Fruit fly (Drosophila melanogaster) whole organism, embryonic: ENCODE results near the gene Tmep.

Experiments
- CG10979 ChIP-seq: fragments of 200-800 bp; sonication (Bioruptor generic); optimal IDR thresholded peaks from 2 replicates; lab custom pipeline; 2018; ENCODE audit warnings: missing biosample characterization, mild to moderate bottlenecking, missing genetic modification characterization, moderate library complexity
- CG11560 ChIP-seq: fragments of 200-800 bp; sonication (Bioruptor generic); IDR thresholded peaks from 3 replicates; pipeline ENCODE4 v1.3.6; 2022; ENCODE audit warnings: missing biosample characterization, missing genetic modification characterization
- CG12236 ChIP-seq: fragments of 200-800 bp; sonication (Bioruptor generic); optimal IDR thresholded peaks from 2 replicates; lab custom pipeline; 2016; ENCODE audit warnings: missing biosample characterization, missing genetic modification characterization
- CG1233 ChIP-seq: fragments of 200-800 bp; sonication (Bioruptor generic); optimal IDR thresholded peaks from 4 replicates; lab custom pipeline; 2018; ENCODE audit warnings: missing biosample characterization, mild to moderate bottlenecking, missing genetic modification characterization
- CG12769 ChIP-seq: fragments of 200-800 bp; sonication (Bioruptor generic); optimal IDR thresholded peaks from 2 replicates; lab custom pipeline; 2019; ENCODE audit warnings: missing biosample characterization, mild to moderate bottlenecking, missing genetic modification characterization, moderate library complexity
- CG14441 ChIP-seq: fragments of 200-800 bp; sonication (Bioruptor generic); IDR thresholded peaks from 2 replicates; pipeline ENCODE4 v1.3.6; 2022; ENCODE audit warnings: missing biosample characterization, missing genetic modification characterization
- CG14965 ChIP-seq: fragments of 200-800 bp; sonication (Bioruptor generic); optimal IDR thresholded peaks from 2 replicates; lab custom pipeline; 2016; ENCODE audit warnings: missing biosample characterization, missing genetic modification characterization, borderline replicate concordance
- CG15601 ChIP-seq: fragments of 200-800 bp; sonication (Bioruptor generic); optimal IDR thresholded peaks from 3 replicates; lab custom pipeline; 2019; ENCODE audit warnings: missing biosample characterization, mild to moderate bottlenecking, missing genetic modification characterization, moderate library complexity
- CG15696 ChIP-seq: fragments of 200-800 bp; sonication (Bioruptor generic); optimal IDR thresholded peaks from 2 replicates; lab custom pipeline; 2019; ENCODE audit warnings: missing biosample characterization, mild to moderate bottlenecking, missing genetic modification characterization, moderate library complexity
- CG17186 ChIP-seq: fragments of 200-800 bp; sonication (Bioruptor generic); optimal IDR thresholded peaks from 3 replicates; lab custom pipeline; 2017; ENCODE audit warnings: missing biosample characterization, missing genetic modification reagents, missing genetic modification characterization
- CG34224 ChIP-seq: fragments of 200-800 bp; sonication (Bioruptor generic); IDR thresholded peaks from 3 replicates; pipeline ENCODE4 v1.3.6; 2022; ENCODE audit warnings: missing biosample characterization, missing genetic modification characterization; ENCODE audit not compliant: partially characterized antibody
- CG3838 ChIP-seq: fragments of 200-800 bp; sonication (Bioruptor generic); optimal IDR thresholded peaks from 3 replicates; lab custom pipeline; 2016; ENCODE audit warnings: missing biosample characterization, missing genetic modification characterization
- CG9797 ChIP-seq: fragments of 200-800 bp; sonication (Bioruptor generic); optimal IDR thresholded peaks from 3 replicates; lab custom pipeline; 2018; ENCODE audit warnings: missing biosample characterization, mild to moderate bottlenecking, missing genetic modification characterization
- CG9817 ChIP-seq: fragments of 200-800 bp; sonication (Bioruptor generic); optimal IDR thresholded peaks from 2 replicates; lab custom pipeline; 2018; ENCODE audit warnings: missing biosample characterization, mild to moderate bottlenecking, missing genetic modification characterization, moderate library complexity
- CkIIα-i1 ChIP-seq: fragments of 200-800 bp; sonication (Bioruptor generic); IDR thresholded peaks from 2 replicates; pipeline ENCODE4 v1.3.6; 2022; ENCODE audit warnings: missing biosample characterization, missing genetic modification characterization
- Dad ChIP-seq: fragments of 200-800 bp; sonication (Bioruptor generic); optimal IDR thresholded peaks from 3 replicates; lab custom pipeline; 2016; ENCODE audit warnings: missing biosample characterization, missing genetic modification characterization
- Dip2 ChIP-seq: fragments of 200-800 bp; sonication (Bioruptor generic); IDR thresholded peaks from 2 replicates; pipeline ENCODE4 v1.3.6; 2022; ENCODE audit warnings: missing biosample characterization, missing genetic modification characterization
- Doc3 ChIP-seq: fragments of 200-800 bp; sonication (Bioruptor generic); IDR thresholded peaks from 3 replicates; pipeline ENCODE4 v1.3.6; 2022; ENCODE audit warnings: missing biosample characterization, missing genetic modification characterization; ENCODE audit not compliant: partially characterized antibody
- HLH3B ChIP-seq: fragments of 200-800 bp; sonication (Bioruptor generic); IDR thresholded peaks from 2 replicates; pipeline ENCODE4 v1.3.6; 2022; ENCODE audit warnings: missing biosample characterization, missing genetic modification characterization
- HLHmδ ChIP-seq: fragments of 200-800 bp; sonication (Bioruptor generic); optimal IDR thresholded peaks from 2 replicates; lab custom pipeline; 2018; ENCODE audit warnings: missing biosample characterization, mild to moderate bottlenecking, missing genetic modification characterization, moderate library complexity
- MBD-R2 ChIP-seq: fragments of 200-800 bp; sonication (Bioruptor generic); IDR thresholded peaks from 2 replicates; pipeline ENCODE4 v1.3.6; 2022; ENCODE audit warnings: missing biosample characterization, missing genetic modification characterization
- Neu2 ChIP-seq: fragments of 200-800 bp; sonication (Bioruptor generic); optimal IDR thresholded peaks from 3 replicates; lab custom pipeline; 2016; ENCODE audit warnings: missing biosample characterization, missing genetic modification characterization, borderline replicate concordance
- Oaz ChIP-seq: fragments of 200-800 bp; sonication (Bioruptor generic); IDR thresholded peaks from 2 replicates; pipeline ENCODE4 v1.3.6; 2022; ENCODE audit warnings: missing biosample characterization, missing genetic modification characterization
- Sin3A ChIP-seq: fragments of >200 bp; optimal IDR thresholded peaks from 2 replicates; lab custom pipeline; 2018
- Sox102F ChIP-seq: fragments of 200-800 bp; sonication (Bioruptor generic); optimal IDR thresholded peaks from 2 replicates; lab custom pipeline; 2018; ENCODE audit warnings: missing biosample characterization, mild to moderate bottlenecking, missing genetic modification characterization, moderate library complexity
- abd-A ChIP-seq: fragments of 200-800 bp; sonication (Bioruptor generic); optimal IDR thresholded peaks from 3 replicates; lab custom pipeline; 2019; ENCODE audit warnings: missing biosample characterization, mild to moderate bottlenecking, missing genetic modification characterization, moderate library complexity
- ash1 ChIP-seq: fragments of 200-800 bp; sonication (Bioruptor generic); optimal IDR thresholded peaks from 2 replicates; lab custom pipeline; 2018; ENCODE audit warnings: missing biosample characterization, mild to moderate bottlenecking, missing genetic modification characterization
- bab2 ChIP-seq: fragments of 200-800 bp; sonication (Bioruptor generic); optimal IDR thresholded peaks from 2 replicates; lab custom pipeline; 2016; ENCODE audit warnings: missing biosample characterization, missing genetic modification characterization
- bigmax ChIP-seq: fragments of 200-800 bp; sonication (Bioruptor generic); optimal IDR thresholded peaks from 2 replicates; lab custom pipeline; 2018; ENCODE audit warnings: missing biosample characterization, mild to moderate bottlenecking, missing genetic modification characterization
- cas ChIP-seq: fragments of 200-800 bp; sonication (Bioruptor generic); IDR thresholded peaks from 2 replicates; pipeline ENCODE4 v1.3.6; 2022; ENCODE audit warnings: missing biosample characterization, missing genetic modification characterization
- caup ChIP-seq: fragments of 200-800 bp; sonication (Bioruptor generic); optimal IDR thresholded peaks from 3 replicates; lab custom pipeline; 2017; ENCODE audit warnings: missing biosample characterization, mild to moderate bottlenecking, missing genetic modification characterization, moderate library complexity; ENCODE audit not compliant: severe bottlenecking
- cg ChIP-seq: fragments of 200-800 bp; sonication (Bioruptor generic); optimal IDR thresholded peaks from 3 replicates; lab custom pipeline; 2019; ENCODE audit warnings: missing biosample characterization, mild to moderate bottlenecking, missing genetic modification characterization, moderate library complexity
- chinmo ChIP-seq: fragments of 200-800 bp; sonication (Bioruptor generic); IDR thresholded peaks from 4 replicates; pipeline ENCODE4 v1.3.6; 2022; ENCODE audit warnings: missing biosample characterization, missing genetic modification characterization; ENCODE audit not compliant: partially characterized antibody
- dm ChIP-seq: fragments of 200-800 bp; sonication (Bioruptor generic); optimal IDR thresholded peaks from 3 replicates; lab custom pipeline; 2016; ENCODE audit warnings: missing biosample characterization, missing genetic modification characterization
- en ChIP-seq: fragments of 200-800 bp; sonication (Bioruptor generic); optimal IDR thresholded peaks from 2 replicates; lab custom pipeline; 2016; ENCODE audit warnings: missing biosample characterization, missing genetic modification characterization
- fru ChIP-seq: fragments of >200 bp; optimal IDR thresholded peaks from 2 replicates; lab custom pipeline; 2017
- her ChIP-seq: fragments of 200-800 bp; sonication (Bioruptor generic); optimal IDR thresholded peaks from 2 replicates; lab custom pipeline; 2016; ENCODE audit warnings: missing biosample characterization, missing genetic modification characterization
- ind ChIP-seq: fragments of 200-800 bp; sonication (Bioruptor generic); optimal IDR thresholded peaks from 3 replicates; lab custom pipeline; 2016; ENCODE audit warnings: missing biosample characterization, missing genetic modification characterization
- insv ChIP-seq, 2 experiments: fragments of 200-800 bp; sonication (Bioruptor generic); optimal IDR thresholded peaks; 3 replicates each; lab custom pipeline; 2016 to 2018; ENCODE audit warnings: missing biosample characterization in 2 of 2, missing genetic modification characterization in 2 of 2
- kni ChIP-seq: fragments of 200-800 bp; sonication (Bioruptor generic); optimal IDR thresholded peaks from 3 replicates; lab custom pipeline; 2017; ENCODE audit warnings: mild to moderate bottlenecking, missing biosample characterization, missing genetic modification reagents, missing genetic modification characterization
- oc ChIP-seq: fragments of 200-800 bp; sonication (Bioruptor generic); optimal IDR thresholded peaks from 2 replicates; lab custom pipeline; 2018; ENCODE audit warnings: missing biosample characterization, mild to moderate bottlenecking, missing genetic modification characterization, moderate library complexity
- prd ChIP-seq, 3 experiments: fragments of >200 bp in 2 of 3; fragments of 200-800 bp in 1 of 3; sonication (Bioruptor generic) in 1 of 3; optimal IDR thresholded peaks in 2 of 3; IDR thresholded peaks in 1 of 3; 2 replicates in 2 of 3; 3 replicates in 1 of 3; pipeline versions ENCODE4 v1.3.6 to Lab custom; 2017 to 2022; ENCODE audit warnings: missing biosample characterization in 1 of 3, missing genetic modification characterization in 1 of 3
- repo ChIP-seq: fragments of 200-800 bp; sonication (Bioruptor generic); optimal IDR thresholded peaks from 2 replicates; lab custom pipeline; 2016; ENCODE audit warnings: missing biosample characterization, missing genetic modification characterization
- seq ChIP-seq: fragments of 200-800 bp; sonication (Bioruptor generic); IDR thresholded peaks from 2 replicates; pipeline ENCODE4 v1.3.6; 2022; ENCODE audit warnings: missing biosample characterization, missing genetic modification characterization
- so ChIP-seq: fragments of 200-800 bp; sonication (Bioruptor generic); IDR thresholded peaks from 3 replicates; pipeline ENCODE4 v1.3.6; 2022; ENCODE audit warnings: missing biosample characterization, missing genetic modification characterization
- trem ChIP-seq: fragments of 200-800 bp; optimal IDR thresholded peaks from 3 replicates; lab custom pipeline; 2019; ENCODE audit warnings: missing biosample characterization, mild to moderate bottlenecking, missing genetic modification characterization, moderate library complexity
- twi ChIP-seq: fragments of 200-800 bp; optimal IDR thresholded peaks from 2 replicates; lab custom pipeline; 2019; ENCODE audit warnings: missing biosample characterization, mild to moderate bottlenecking, missing genetic modification characterization, moderate library complexity
- unc-4 ChIP-seq: fragments of 200-800 bp; sonication (Bioruptor generic); IDR thresholded peaks from 2 replicates; pipeline ENCODE4 v1.3.6; 2022; ENCODE audit warnings: missing biosample characterization, missing genetic modification characterization; ENCODE audit not compliant: partially characterized antibody
- wek ChIP-seq: fragments of 200-800 bp; sonication (Bioruptor generic); optimal IDR thresholded peaks from 3 replicates; lab custom pipeline; 2018; ENCODE audit warnings: missing biosample characterization, mild to moderate bottlenecking, missing genetic modification characterization, moderate library complexity
- zf30C ChIP-seq: fragments of 200-800 bp; sonication (Bioruptor generic); optimal IDR thresholded peaks from 3 replicates; lab custom pipeline; 2018; ENCODE audit warnings: missing biosample characterization, mild to moderate bottlenecking, missing genetic modification characterization
- zfh2 ChIP-seq: fragments of 200-800 bp; sonication (Bioruptor generic); optimal IDR thresholded peaks from 2 replicates; lab custom pipeline; 2016; ENCODE audit warnings: missing biosample characterization, missing genetic modification characterization

Tmep gene

dm6 chr3L:1549148-1549547, 19.8 kb upstream of the Tmep start (continued):
- TF ChIP-seq insv (GFP tag; optimal IDR thresholded peaks at IDR 0.05; lab: Kevin White, UChicago): no peak
- no peak for TF ChIP-seq CG12236
- no peak for TF ChIP-seq her (GFP tag; lab: Kevin White, UChicago)
- no peak for TF ChIP-seq CkIIα-i1 (GFP tag; lab: Robert Waterston, UW)
- TF ChIP-seq CG15696 (tag; lab: Kevin White, UChicago): peak; percentile 50
- TF ChIP-seq seq (GFP tag; lab: Robert Waterston, UW): 0 out of 2 replicates have a peak, but pooled peaks have one; percentile 33
- TF ChIP-seq CG10979 (tag; lab: Kevin White, UChicago): peak; percentile 2
- no peak for TF ChIP-seq CG3838 (GFP tag; lab: Kevin White, UChicago)
- TF ChIP-seq ind (GFP tag; lab: Kevin White, UChicago): no peak
- no peak for TF ChIP-seq bigmax (GFP tag; lab: Kevin White, UChicago)
- peak; percentile 2 for TF ChIP-seq CG9817
- no peak for TF ChIP-seq CG17186
- TF ChIP-seq CG12769 (tag; lab: Kevin White, UChicago): peak; percentile 81
- no peak for TF ChIP-seq chinmo (GFP tag; lab: Robert Waterston, UW)
- TF ChIP-seq cas (GFP tag; lab: Robert Waterston, UW): no peak
- TF ChIP-seq repo: no peak
- TF ChIP-seq abd-A (tag; lab: Kevin White, UChicago): no peak
- no peak for TF ChIP-seq zfh2 (GFP tag; lab: Kevin White, UChicago)
- no peak for TF ChIP-seq prd (optimal IDR thresholded peaks at IDR 0.05; lab: Kevin White, UChicago)
- TF ChIP-seq prd (GFP tag; IDR thresholded peaks at IDR 0.05; lab: Robert Waterston, UW): peak; percentile 60
- no peak for TF ChIP-seq Neu2 (GFP tag; lab: Kevin White, UChicago)
- TF ChIP-seq CG11560 (tag; lab: Robert Waterston, UW): no peak
- TF ChIP-seq Sox102F (GFP tag; lab: Kevin White, UChicago): peak; percentile 49
- TF ChIP-seq ash1 (GFP tag; lab: Kevin White, UChicago): no peak
- TF ChIP-seq Oaz: no peak
- no peak for TF ChIP-seq CG15601 (tag; lab: Kevin White, UChicago)
- TF ChIP-seq CG34224 (GFP tag; lab: Robert Waterston, UW): no peak
- no peak for TF ChIP-seq Dad (GFP tag; lab: Kevin White, UChicago)
- no peak for TF ChIP-seq HLHmδ (GFP tag; lab: Kevin White, UChicago)
- TF ChIP-seq CG14965: no peak
- no peak for TF ChIP-seq Doc3 (GFP tag; lab: Robert Waterston, UW)
- TF ChIP-seq Sin3A (lab: Kevin White, UChicago): no peak
- TF ChIP-seq CG14441 (GFP tag; lab: Robert Waterston, UW): no peak
- no peak for TF ChIP-seq zf30C (GFP tag; lab: Kevin White, UChicago)
- no peak for TF ChIP-seq en
- TF ChIP-seq trem: no peak
- TF ChIP-seq Dip2 (GFP tag; lab: Robert Waterston, UW): no peak
- TF ChIP-seq oc (tag; lab: Kevin White, UChicago): no peak
- no peak for TF ChIP-seq caup (GFP tag; lab: Kevin White, UChicago)
- peak; percentile 20 for TF ChIP-seq bab2 (GFP tag; lab: Kevin White, UChicago)
- TF ChIP-seq MBD-R2 (GFP tag; lab: Robert Waterston, UW): no peak
- TF ChIP-seq HLH3B (GFP tag; lab: Robert Waterston, UW): no peak
- peak; percentile 68 for TF ChIP-seq kni (GFP tag; lab: Kevin White, UChicago)
- no peak for TF ChIP-seq unc-4 (GFP tag; lab: Robert Waterston, UW)
- TF ChIP-seq so (GFP tag; lab: Robert Waterston, UW): no peak
- no peak for TF ChIP-seq cg (GFP tag; lab: Kevin White, UChicago)
- peak; percentile 13 for TF ChIP-seq twi (tag; lab: Kevin White, UChicago)
- TF ChIP-seq wek: peak; percentile 7
- TF ChIP-seq CG9797 (GFP tag; lab: Kevin White, UChicago): no peak
- TF ChIP-seq fru (lab: Kevin White, UChicago): no peak
- TF ChIP-seq CG1233 (GFP tag; lab: Kevin White, UChicago): no peak
- TF ChIP-seq dm: no peak
